Fruit fly (Drosophila melanogaster) whole organism, embryonic: ENCODE measurements around the gene mRpS31.

Source experiments
- Ada2b ChIP-seq: fragments of 200-800 bp; sonication (Bioruptor generic); IDR thresholded peaks from 2 replicates; pipeline ENCODE4 v1.3.6; 2022; ENCODE audit warnings: missing biosample characterization, missing genetic modification characterization
- Atf-2 ChIP-seq: fragments of 200-800 bp; sonication (Bioruptor generic); optimal IDR thresholded peaks from 2 replicates; lab custom pipeline; 2016; ENCODE audit warnings: missing biosample characterization, missing genetic modification characterization
- CG11093 ChIP-seq: fragments of 200-800 bp; sonication (Bioruptor generic); IDR thresholded peaks from 3 replicates; pipeline ENCODE4 v1.3.6; 2022; ENCODE audit warnings: missing biosample characterization, missing genetic modification characterization
- CG11504 ChIP-seq: fragments of 200-800 bp; sonication (Bioruptor generic); optimal IDR thresholded peaks from 3 replicates; lab custom pipeline; 2019; ENCODE audit warnings: missing biosample characterization, mild to moderate bottlenecking, missing genetic modification characterization, moderate library complexity
- CG12769 ChIP-seq: fragments of 200-800 bp; sonication (Bioruptor generic); optimal IDR thresholded peaks from 2 replicates; lab custom pipeline; 2019; ENCODE audit warnings: missing biosample characterization, mild to moderate bottlenecking, missing genetic modification characterization, moderate library complexity
- CG13624 ChIP-seq: fragments of 200-800 bp; sonication (Bioruptor generic); optimal IDR thresholded peaks from 2 replicates; lab custom pipeline; 2016; ENCODE audit warnings: missing biosample characterization, missing genetic modification characterization
- CG14860 ChIP-seq: fragments of 200-800 bp; sonication (Bioruptor generic); IDR thresholded peaks from 3 replicates; pipeline ENCODE4 v1.3.6; 2022; ENCODE audit warnings: missing biosample characterization, missing genetic modification characterization; ENCODE audit not compliant: partially characterized antibody
- CG15514 ChIP-seq: fragments of 200-800 bp; sonication (Bioruptor generic); optimal IDR thresholded peaks from 3 replicates; lab custom pipeline; 2017; ENCODE audit warnings: missing biosample characterization, missing genetic modification characterization, mild to moderate bottlenecking, moderate library complexity, missing genetic modification reagents
- CG1603 ChIP-seq: fragments of 200-800 bp; sonication (Bioruptor generic); optimal IDR thresholded peaks from 2 replicates; lab custom pipeline; 2019; ENCODE audit warnings: missing biosample characterization, mild to moderate bottlenecking, missing genetic modification characterization, moderate library complexity
- CG17359 ChIP-seq: fragments of 200-800 bp; sonication (Bioruptor generic); optimal IDR thresholded peaks from 3 replicates; lab custom pipeline; 2018; ENCODE audit warnings: missing biosample characterization, mild to moderate bottlenecking, missing genetic modification characterization, moderate library complexity
- CG17612 ChIP-seq: fragments of 200-800 bp; sonication (Bioruptor generic); IDR thresholded peaks from 2 replicates; pipeline ENCODE4 v1.3.6; 2022; ENCODE audit warnings: missing biosample characterization, missing genetic modification characterization
- CG18011 ChIP-seq: fragments of 200-800 bp; sonication (Bioruptor generic); optimal IDR thresholded peaks from 2 replicates; lab custom pipeline; 2017; ENCODE audit warnings: missing biosample characterization, missing genetic modification characterization, mild to moderate bottlenecking, moderate library complexity, missing genotype
- CG4282 ChIP-seq: fragments of 200-800 bp; sonication (Bioruptor generic); optimal IDR thresholded peaks from 2 replicates; lab custom pipeline; 2016; ENCODE audit warnings: missing biosample characterization, missing genetic modification characterization
- CG4707 ChIP-seq: fragments of 200-800 bp; sonication (Bioruptor generic); optimal IDR thresholded peaks from 2 replicates; lab custom pipeline; 2018; ENCODE audit warnings: missing biosample characterization, mild to moderate bottlenecking, missing genetic modification characterization, moderate library complexity
- CG7963 ChIP-seq: fragments of 200-800 bp; sonication (Bioruptor generic); IDR thresholded peaks from 3 replicates; pipeline ENCODE4 v1.3.6; 2022; ENCODE audit warnings: missing biosample characterization, missing genetic modification characterization; ENCODE audit not compliant: partially characterized antibody
- CG9932 ChIP-seq: fragments of 200-800 bp; sonication (Bioruptor generic); IDR thresholded peaks from 2 replicates; pipeline ENCODE4 v1.3.6; 2022; ENCODE audit warnings: missing biosample characterization, missing genetic modification characterization
- CoRest ChIP-seq: fragments of 200-800 bp; sonication (Bioruptor generic); optimal IDR thresholded peaks from 3 replicates; lab custom pipeline; 2018; ENCODE audit warnings: missing biosample characterization, mild to moderate bottlenecking, missing genetic modification characterization, moderate library complexity
- CrebB ChIP-seq: fragments of 200-800 bp; sonication (Bioruptor generic); optimal IDR thresholded peaks from 3 replicates; lab custom pipeline; 2018; ENCODE audit warnings: missing biosample characterization, mild to moderate bottlenecking, missing genetic modification characterization
- Dek ChIP-seq: fragments of 200-800 bp; sonication (Bioruptor generic); optimal IDR thresholded peaks from 3 replicates; lab custom pipeline; 2019; ENCODE audit warnings: missing biosample characterization, mild to moderate bottlenecking, missing genetic modification characterization, moderate library complexity
- Dp ChIP-seq: fragments of 200-800 bp; sonication (Bioruptor generic); optimal IDR thresholded peaks from 2 replicates; lab custom pipeline; 2018; ENCODE audit warnings: missing biosample characterization, mild to moderate bottlenecking, missing genetic modification characterization, moderate library complexity
- E2f1 ChIP-seq: fragments of 200-800 bp; sonication (Bioruptor generic); IDR thresholded peaks from 2 replicates; pipeline ENCODE4 v1.3.6; 2022; ENCODE audit warnings: missing biosample characterization, missing genetic modification characterization
- Eip74EF ChIP-seq, 2 experiments: fragments of 200-800 bp in 1 of 2; fragments of >200 bp in 1 of 2; sonication (Bioruptor generic) in 1 of 2; optimal IDR thresholded peaks; 2 replicates each; lab custom pipeline; 2017 to 2019; ENCODE audit warnings: missing biosample characterization in 2 of 2, missing genetic modification characterization in 2 of 2, mild to moderate bottlenecking in 1 of 2, moderate library complexity in 1 of 2
- Ets97D ChIP-seq: fragments of 200-800 bp; sonication (Bioruptor generic); optimal IDR thresholded peaks from 3 replicates; lab custom pipeline; 2016; ENCODE audit warnings: missing biosample characterization, missing genetic modification characterization
- HmgD ChIP-seq: fragments of 200-800 bp; sonication (Bioruptor generic); optimal IDR thresholded peaks from 3 replicates; lab custom pipeline; 2016; ENCODE audit warnings: missing biosample characterization, missing genetic modification characterization
- NC2α ChIP-seq: fragments of 200-800 bp; sonication (Bioruptor generic); optimal IDR thresholded peaks from 2 replicates; lab custom pipeline; 2016; ENCODE audit warnings: missing biosample characterization, missing genetic modification characterization
- NC2β ChIP-seq: fragments of 200-800 bp; sonication (Bioruptor generic); optimal IDR thresholded peaks from 2 replicates; lab custom pipeline; 2016; ENCODE audit warnings: missing biosample characterization, missing genetic modification characterization
- Optix ChIP-seq: fragments of 200-800 bp; sonication (Bioruptor generic); IDR thresholded peaks from 3 replicates; pipeline ENCODE4 v1.3.6; 2022; ENCODE audit warnings: missing biosample characterization, missing genetic modification characterization
- Sry-δ ChIP-seq: fragments of 200-800 bp; sonication (Bioruptor generic); optimal IDR thresholded peaks from 2 replicates; lab custom pipeline; 2016; ENCODE audit warnings: missing biosample characterization, missing genetic modification characterization
- Usf ChIP-seq: fragments of 200-800 bp; sonication (Bioruptor generic); optimal IDR thresholded peaks from 2 replicates; lab custom pipeline; 2017; ENCODE audit warnings: missing genotype, missing biosample characterization, missing genetic modification characterization
- Xbp1 ChIP-seq: fragments of 200-800 bp; sonication (Bioruptor generic); optimal IDR thresholded peaks from 3 replicates; lab custom pipeline; 2016; ENCODE audit warnings: missing biosample characterization, mild to moderate bottlenecking, missing genetic modification characterization
- al ChIP-seq: fragments of 200-800 bp; sonication (Bioruptor generic); IDR thresholded peaks from 2 replicates; pipeline ENCODE4 v1.3.6; 2022; ENCODE audit warnings: missing biosample characterization, missing genetic modification characterization
- ato ChIP-seq: fragments of 200-800 bp; sonication (Bioruptor generic); IDR thresholded peaks from 2 replicates; pipeline ENCODE4 v1.3.6; 2022; ENCODE audit warnings: missing biosample characterization, missing genetic modification characterization; ENCODE audit not compliant: partially characterized antibody
- bab2 ChIP-seq: fragments of 200-800 bp; sonication (Bioruptor generic); optimal IDR thresholded peaks from 2 replicates; lab custom pipeline; 2016; ENCODE audit warnings: missing biosample characterization, missing genetic modification characterization
- corto ChIP-seq: fragments of 200-800 bp; sonication (Bioruptor generic); optimal IDR thresholded peaks from 2 replicates; lab custom pipeline; 2016; ENCODE audit warnings: missing biosample characterization, mild to moderate bottlenecking, missing genetic modification characterization, moderate library complexity
- da ChIP-seq: fragments of 200-800 bp; sonication (Bioruptor generic); optimal IDR thresholded peaks from 2 replicates; lab custom pipeline; 2016; ENCODE audit warnings: missing biosample characterization, missing genetic modification characterization
- fd102C ChIP-seq: fragments of 200-800 bp; sonication (Bioruptor generic); optimal IDR thresholded peaks from 2 replicates; lab custom pipeline; 2018; ENCODE audit warnings: missing biosample characterization, mild to moderate bottlenecking, missing genetic modification characterization, moderate library complexity
- fd3F ChIP-seq: fragments of 200-800 bp; sonication (Bioruptor generic); optimal IDR thresholded peaks from 2 replicates; lab custom pipeline; 2018; ENCODE audit warnings: missing biosample characterization, mild to moderate bottlenecking, missing genetic modification characterization, moderate library complexity
- gsb-n ChIP-seq: fragments of 200-800 bp; sonication (Bioruptor generic); optimal IDR thresholded peaks from 3 replicates; lab custom pipeline; 2018; ENCODE audit warnings: missing biosample characterization, mild to moderate bottlenecking, missing genetic modification characterization
- her ChIP-seq: fragments of 200-800 bp; sonication (Bioruptor generic); optimal IDR thresholded peaks from 2 replicates; lab custom pipeline; 2016; ENCODE audit warnings: missing biosample characterization, missing genetic modification characterization
- knrl ChIP-seq: fragments of 200-800 bp; sonication (Bioruptor generic); IDR thresholded peaks from 3 replicates; pipeline ENCODE4 v1.3.6; 2022; ENCODE audit warnings: missing biosample characterization, missing genetic modification characterization; ENCODE audit not compliant: partially characterized antibody
- nom ChIP-seq: fragments of 200-800 bp; sonication (Bioruptor generic); optimal IDR thresholded peaks from 2 replicates; lab custom pipeline; 2017; ENCODE audit warnings: missing biosample characterization, missing genetic modification characterization, mild to moderate bottlenecking, moderate library complexity, missing genetic modification reagents
- org-1 ChIP-seq: fragments of 200-800 bp; sonication (Bioruptor generic); optimal IDR thresholded peaks from 2 replicates; lab custom pipeline; 2017; ENCODE audit warnings: missing biosample characterization, missing genetic modification characterization
- ranshi ChIP-seq: fragments of 200-800 bp; sonication (Bioruptor generic); IDR thresholded peaks from 2 replicates; pipeline ENCODE4 v1.3.6; 2022; ENCODE audit warnings: missing biosample characterization, missing genetic modification characterization
- sim ChIP-seq: fragments of 200-800 bp; sonication (Bioruptor generic); IDR thresholded peaks from 2 replicates; pipeline ENCODE4 v1.3.6; 2022; ENCODE audit warnings: missing biosample characterization, missing genetic modification characterization
- sisA ChIP-seq: fragments of 200-800 bp; sonication (Bioruptor generic); IDR thresholded peaks from 2 replicates; pipeline ENCODE4 v1.3.6; 2022; ENCODE audit warnings: missing biosample characterization, missing genetic modification characterization
- sqz ChIP-seq: fragments of 200-800 bp; sonication (Bioruptor generic); optimal IDR thresholded peaks from 3 replicates; lab custom pipeline; 2018; ENCODE audit warnings: missing biosample characterization, mild to moderate bottlenecking, missing genetic modification characterization
- tx ChIP-seq: fragments of 200-800 bp; sonication (Bioruptor generic); optimal IDR thresholded peaks from 2 replicates; lab custom pipeline; 2016; ENCODE audit warnings: missing biosample characterization, missing genetic modification characterization
- unc-4 ChIP-seq: fragments of 200-800 bp; sonication (Bioruptor generic); IDR thresholded peaks from 2 replicates; pipeline ENCODE4 v1.3.6; 2022; ENCODE audit warnings: missing biosample characterization, missing genetic modification characterization; ENCODE audit not compliant: partially characterized antibody
- unpg ChIP-seq: fragments of 200-800 bp; sonication (Bioruptor generic); optimal IDR thresholded peaks from 3 replicates; lab custom pipeline; 2018; ENCODE audit warnings: missing biosample characterization, mild to moderate bottlenecking, missing genetic modification characterization, moderate library complexity
- yki ChIP-seq: fragments of >200 bp; optimal IDR thresholded peaks from 3 replicates; lab custom pipeline; 2018

The mRpS31 gene

DNA sequence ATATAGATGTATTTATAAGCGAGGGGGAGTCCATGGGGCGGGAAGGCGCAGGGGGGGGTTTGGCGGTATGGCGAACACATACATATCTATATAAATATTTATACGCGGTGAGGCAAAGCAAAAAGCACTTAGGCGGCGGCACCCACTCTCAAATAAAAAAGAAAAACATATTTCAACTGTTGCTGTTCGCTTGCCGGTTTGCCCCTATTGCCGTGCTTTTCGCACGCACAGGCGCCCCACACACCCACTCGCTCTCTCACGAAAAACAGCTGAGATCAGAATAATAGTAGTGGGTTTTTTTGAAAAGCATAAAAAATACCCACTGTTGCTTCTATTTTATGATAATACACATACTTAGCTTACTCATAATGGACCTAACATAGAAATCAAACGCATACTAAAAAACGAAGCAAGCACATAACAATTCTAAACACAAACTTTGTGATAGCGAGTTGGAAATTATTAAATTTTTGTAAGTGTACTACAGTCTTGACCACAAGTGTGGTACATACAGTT is 3.8 kb upstream of the mRpS31 start (continued):
- TF ChIP-seq NC2α (GFP tag; lab: Kevin White, UChicago) (no peak), da (GFP tag; lab: Kevin White, UChicago) (peak; percentile 50), knrl (no peak), CG7963 (no peak), Dp (GFP tag; lab: Kevin White, UChicago) (no peak), Dek (tag; lab: Kevin White, UChicago) (peak; percentile 88), CG1603 (tag; lab: Kevin White, UChicago) (peak; percentile 55), Atf-2 (GFP tag; lab: Kevin White, UChicago) (peak; percentile 68), unc-4 (GFP tag; lab: Robert Waterston, UW) (no peak), CG15514 (GFP tag; lab: Kevin White, UChicago) (peak; percentile 72), Eip74EF (GFP tag; optimal IDR thresholded peaks at IDR 0.05; lab: Kevin White, UChicago) (peak in 1 of 2 experiments; percentile 77), org-1 (GFP tag; lab: Kevin White, UChicago) (peak; percentile 78), CG11504 (tag; lab: Kevin White, UChicago) (peak; percentile 79), tx (GFP tag; lab: Kevin White, UChicago) (peak; percentile 74), CoRest (peak; percentile 83), fd102C (GFP tag; lab: Kevin White, UChicago) (no peak), her (GFP tag; lab: Kevin White, UChicago) (peak; percentile 85), unpg (GFP tag; lab: Kevin White, UChicago) (peak; percentile 76), bab2 (GFP tag; lab: Kevin White, UChicago) (peak; percentile 64), Ada2b (peak; percentile 68), CG4707 (no peak), E2f1 (peak; percentile 53), fd3F (GFP tag; lab: Kevin White, UChicago) (peak; percentile 77), nom (GFP tag; lab: Kevin White, UChicago) (no peak), CG18011 (GFP tag; lab: Kevin White, UChicago) (peak; percentile 66), corto (GFP tag; lab: Kevin White, UChicago) (peak; percentile 25), ato (GFP tag; lab: Robert Waterston, UW) (no peak), CG17612 (peak; percentile 48; the same call in 1 of the 2 replicates), CG14860 (no peak), CG11093 (GFP tag; lab: Robert Waterston, UW) (0 out of 3 replicates have a peak, but pooled peaks have one; percentile 63), Usf (GFP tag; lab: Kevin White, UChicago) (peak; percentile 55), sim (no peak), Optix (GFP tag; lab: Robert Waterston, UW) (no peak), CrebB (peak; percentile 72), NC2β (GFP tag; lab: Kevin White, UChicago) (peak; percentile 54), ranshi (GFP tag; lab: Robert Waterston, UW) (peak; percentile 55; the same call in 1 of the 2 replicates), Sry-δ (GFP tag; lab: Kevin White, UChicago) (peak; percentile 0), HmgD (GFP tag; lab: Kevin White, UChicago) (peak; percentile 72), Xbp1 (GFP tag; lab: Kevin White, UChicago) (peak; percentile 67), CG12769 (tag; lab: Kevin White, UChicago) (peak; percentile 89), gsb-n (tag; lab: Kevin White, UChicago) (no peak), CG13624 (GFP tag; lab: Kevin White, UChicago) (peak; percentile 87), sisA (GFP tag; lab: Robert Waterston, UW) (no peak; the same call in 1 of the 2 replicates), CG9932 (GFP tag; lab: Robert Waterston, UW) (peak; percentile 85), sqz (peak; percentile 35), yki (lab: Kevin White, UChicago) (no peak), CG17359 (tag; lab: Kevin White, UChicago) (peak; percentile 75), al (GFP tag; lab: Robert Waterston, UW) (peak; percentile 65; the same call in 1 of the 2 replicates), Ets97D (GFP tag; lab: Kevin White, UChicago) (peak; percentile 28), CG4282 (GFP tag; lab: Kevin White, UChicago) (peak; percentile 51)
